Worm (Caenorhabditis elegans): ENCODE data around the gene sax-1.

- no peak for TF ChIP-seq C17E4.6 (GFP tag; IDR thresholded peaks at IDR 0.05)
- TF ChIP-seq lin-35 (GFP tag; optimal IDR thresholded peaks at IDR 0.05), result no peak
- TF ChIP-seq akir-1 (GFP tag; optimal IDR thresholded peaks at IDR 0.05), result no peak
- no peak for TF ChIP-seq snpc-1.1 (tag; optimal IDR thresholded peaks at IDR 0.05; ENCODE audit: insufficient read depth)
- TF ChIP-seq lin-40 (tag; optimal IDR thresholded peaks at IDR 0.05), result no peak
- TF ChIP-seq cebp-2 (GFP tag; IDR thresholded peaks at IDR 0.05), result no peak
- TF ChIP-seq ccch-3 (GFP tag; optimal IDR thresholded peaks at IDR 0.05), result no peak
- no peak for TF ChIP-seq snpc-4 (GFP tag; optimal IDR thresholded peaks at IDR 0.05)
- TF ChIP-seq snpc-4 (tag; optimal IDR thresholded peaks at IDR 0.05), result no peak
- TF ChIP-seq snpc-3.4 (tag; optimal IDR thresholded peaks at IDR 0.05), result no peak
- no peak for TF ChIP-seq tbx-9 (tag; optimal IDR thresholded peaks at IDR 0.05; ENCODE audit: borderline replicate concordance)
- no peak for TF ChIP-seq madf-8 (GFP tag; conservative IDR thresholded peaks at IDR 0.05)
- no peak for TF ChIP-seq F57A8.1 (GFP tag; optimal IDR thresholded peaks at IDR 0.05)
- no peak for TF ChIP-seq rcor-1 (GFP tag; IDR thresholded peaks at IDR 0.05)
- no peak for TF ChIP-seq let-607 (tag; optimal IDR thresholded peaks at IDR 0.05)
Measured at ce11 chrX:3623162-3623561, 26.8 kb downstream of the sax-1 start, which contains the start of gene C18B2.2.

All from whole organism, young adult.